Worm (Caenorhabditis elegans): Measurements from ENCODE around the gene srg-11.

The srg-11 gene

ce11 chrIII:4649811-4650544 is 29.8 kb upstream of the srg-11 start, which contains the start of gene ppm-2 (continued):
- 0 out of 2 replicates have a peak, but pooled peaks have one; percentile 14 for TF ChIP-seq madf-9 (GFP tag; conservative IDR thresholded peaks at IDR 0.05)
- no peak for TF ChIP-seq F44E2.7 (GFP tag; IDR thresholded peaks at IDR 0.05)
- no peak for TF ChIP-seq fos-1 (tag; optimal IDR thresholded peaks at IDR 0.05)
- peak; percentile 22; the same call in 1 of the 2 replicates for TF ChIP-seq lin-38 (GFP tag; IDR thresholded peaks at IDR 0.05)
- peak; percentile 55 for TF ChIP-seq dve-1 (tag; optimal IDR thresholded peaks at IDR 0.05; ENCODE audit: insufficient read depth)
- no peak for TF ChIP-seq jun-1 (tag; optimal IDR thresholded peaks at IDR 0.05)
- TF ChIP-seq hif-1 (tag; optimal IDR thresholded peaks at IDR 0.05), result no peak
- no peak for TF ChIP-seq mxl-3 (GFP tag; optimal IDR thresholded peaks at IDR 0.05)
- peak; percentile 13 for TF ChIP-seq mep-1 (tag; optimal IDR thresholded peaks at IDR 0.05)

- peak; percentile 35 for TF ChIP-seq nhr-111 (GFP tag; optimal IDR thresholded peaks at IDR 0.05)
- TF ChIP-seq madf-5 (GFP tag; IDR thresholded peaks at IDR 0.05), result peak in 1 of 2 experiments; percentile 6; a peak in 1 of 4 replicates
- no peak for TF ChIP-seq ama-1 (optimal IDR thresholded peaks at IDR 0.05)
- no peak for TF ChIP-seq arid-1 (GFP tag; conservative IDR thresholded peaks at IDR 0.05)
- TF ChIP-seq mep-1 (tag; optimal IDR thresholded peaks at IDR 0.05), result peak; percentile 41
- peak in 1 of 2 experiments; percentile 50 for TF ChIP-seq unc-62 (GFP tag; optimal IDR thresholded peaks at IDR 0.05 in 1 of 2)
- TF ChIP-seq unc-62 (tag; optimal IDR thresholded peaks at IDR 0.05), result no peak
- TF ChIP-seq mes-2 (tag; optimal IDR thresholded peaks at IDR 0.05; ENCODE audit: poor library complexity, severe bottlenecking), result peak; percentile 17
- no peak for TF ChIP-seq skn-1 (tag; optimal IDR thresholded peaks at IDR 0.05)
These were observed 26.4 kb upstream of the srg-11 start for ce11 chrIII:4653374-4653773.

ce11 chrIII:4653912-4654311 is 25.9 kb upstream of the srg-11 start:
- TF ChIP-seq daf-19 (GFP tag; conservative IDR thresholded peaks at IDR 0.05), result no peak
- peak; percentile 11; the same call in 1 of the 2 replicates for TF ChIP-seq arid-1 (GFP tag; conservative IDR thresholded peaks at IDR 0.05)
- peak; percentile 34; the same call in 1 of the 2 replicates for TF ChIP-seq php-3 (GFP tag; IDR thresholded peaks at IDR 0.05)
- peak in 1 of 2 experiments; percentile 44 for TF ChIP-seq daf-16 (GFP tag; optimal IDR thresholded peaks at IDR 0.05)
- TF ChIP-seq daf-16 (tag; optimal IDR thresholded peaks at IDR 0.05), result no peak
- peak; percentile 70; the same call in 1 of the 2 replicates for TF ChIP-seq zfp-3 (GFP tag; conservative IDR thresholded peaks at IDR 0.05)
- TF ChIP-seq nhr-25 (tag; optimal IDR thresholded peaks at IDR 0.05; ENCODE audit: borderline replicate concordance, insufficient read depth), result peak; percentile 25
- 0 out of 2 replicates have a peak, but pooled peaks have one; percentile 17 for TF ChIP-seq lim-7 (GFP tag; IDR thresholded peaks at IDR 0.05)
- TF ChIP-seq snpc-1.2 (GFP tag; IDR thresholded peaks at IDR 0.05), result no peak
- peak; percentile 71 for TF ChIP-seq duxl-1 (tag; optimal IDR thresholded peaks at IDR 0.05; ENCODE audit: poor library complexity)
- no peak for TF ChIP-seq vab-7 (GFP tag; IDR thresholded peaks at IDR 0.05)
- TF ChIP-seq zag-1 (tag; optimal IDR thresholded peaks at IDR 0.05), result no peak
- TF ChIP-seq nhr-42 (GFP tag; IDR thresholded peaks at IDR 0.05), result 0 out of 2 replicates have a peak, but pooled peaks have one; percentile 7
- no peak for TF ChIP-seq hmg-1.1 (GFP tag; IDR thresholded peaks at IDR 0.05)
- TF ChIP-seq lin-38 (GFP tag; IDR thresholded peaks at IDR 0.05), result peak; percentile 44
- no peak for TF ChIP-seq dmd-8 (GFP tag; IDR thresholded peaks at IDR 0.05)
- TF ChIP-seq madf-5 (GFP tag; IDR thresholded peaks at IDR 0.05), result peak in 1 of 2 experiments; percentile 54; a peak in 1 of 4 replicates
- TF ChIP-seq nhr-102 (tag; optimal IDR thresholded peaks at IDR 0.05), result peak; percentile 49

ce11 chrIII:4655402-4655801 is 24.4 kb upstream of the srg-11 start, which contains the start of gene T23F11.2:
TSS of gene T23F11.2 (minus strand) at chrIII:4655502.
- TF ChIP-seq spr-1 (tag; optimal IDR thresholded peaks at IDR 0.05) (no peak), jun-1 (tag; optimal IDR thresholded peaks at IDR 0.05) (no peak), ces-1 (GFP tag; optimal IDR thresholded peaks at IDR 0.05) (no peak), attf-4 (tag; optimal IDR thresholded peaks at IDR 0.05) (no peak), lim-7 (GFP tag; IDR thresholded peaks at IDR 0.05) (no peak)

All from whole organism, L4 larva.